Fruit fly (Drosophila melanogaster) whole organism, embryonic: Measurements from ENCODE around the gene CG8051.

Source experiments
- CG10959 ChIP-seq: fragments of 200-800 bp; sonication (Bioruptor generic); IDR thresholded peaks from 2 replicates; pipeline ENCODE4 v1.3.6; 2022; ENCODE audit warnings: missing biosample characterization, missing genetic modification characterization
- CG11247 ChIP-seq: fragments of 200-800 bp; sonication (Bioruptor generic); IDR thresholded peaks from 2 replicates; pipeline ENCODE4 v1.3.6; 2022; ENCODE audit warnings: missing biosample characterization, missing genetic modification characterization
- CG12744 ChIP-seq: fragments of 200-800 bp; sonication (Bioruptor generic); optimal IDR thresholded peaks from 2 replicates; lab custom pipeline; 2016; ENCODE audit warnings: missing biosample characterization, missing genetic modification characterization
- CG13894 ChIP-seq: fragments of 200-800 bp; sonication (Bioruptor generic); optimal IDR thresholded peaks from 3 replicates; lab custom pipeline; 2018; ENCODE audit warnings: missing biosample characterization, mild to moderate bottlenecking, missing genetic modification characterization, moderate library complexity
- CG14441 ChIP-seq: fragments of 200-800 bp; sonication (Bioruptor generic); IDR thresholded peaks from 2 replicates; pipeline ENCODE4 v1.3.6; 2022; ENCODE audit warnings: missing biosample characterization, missing genetic modification characterization
- CG14667 ChIP-seq: fragments of 200-800 bp; sonication (Bioruptor generic); IDR thresholded peaks from 2 replicates; pipeline ENCODE4 v1.3.6; 2022; ENCODE audit warnings: missing biosample characterization, missing genetic modification characterization
- CG15514 ChIP-seq: fragments of 200-800 bp; sonication (Bioruptor generic); optimal IDR thresholded peaks from 3 replicates; lab custom pipeline; 2017; ENCODE audit warnings: missing biosample characterization, missing genetic modification characterization, mild to moderate bottlenecking, moderate library complexity, missing genetic modification reagents
- CG17361 ChIP-seq: fragments of 200-800 bp; sonication (Bioruptor generic); IDR thresholded peaks from 3 replicates; pipeline ENCODE4 v1.3.6; 2022; ENCODE audit warnings: missing biosample characterization, missing genetic modification characterization
- CG17385 ChIP-seq: fragments of 200-800 bp; sonication (Bioruptor generic); optimal IDR thresholded peaks from 3 replicates; lab custom pipeline; 2018; ENCODE audit warnings: missing biosample characterization, mild to moderate bottlenecking, missing genetic modification characterization
- CG17829 ChIP-seq: fragments of 200-800 bp; optimal IDR thresholded peaks from 2 replicates; lab custom pipeline; 2019; ENCODE audit warnings: missing biosample characterization, mild to moderate bottlenecking, missing genetic modification characterization, moderate library complexity
- CG18011 ChIP-seq: fragments of 200-800 bp; sonication (Bioruptor generic); optimal IDR thresholded peaks from 2 replicates; lab custom pipeline; 2017; ENCODE audit warnings: missing biosample characterization, missing genetic modification characterization, mild to moderate bottlenecking, moderate library complexity, missing genotype
- CG18599 ChIP-seq: fragments of 200-800 bp; sonication (Bioruptor generic); optimal IDR thresholded peaks from 3 replicates; lab custom pipeline; 2017; ENCODE audit warnings: missing biosample characterization, missing genetic modification characterization, mild to moderate bottlenecking, moderate library complexity, missing genetic modification reagents
- CG18619 ChIP-seq: fragments of 200-800 bp; sonication (Bioruptor generic); optimal IDR thresholded peaks from 3 replicates; lab custom pipeline; 2017; ENCODE audit warnings: missing biosample characterization, mild to moderate bottlenecking, missing genetic modification characterization
- CG2199 ChIP-seq: fragments of 200-800 bp; sonication (Bioruptor generic); IDR thresholded peaks from 3 replicates; pipeline ENCODE4 v1.3.6; 2022; ENCODE audit warnings: missing biosample characterization, missing genetic modification characterization
- CG2202 ChIP-seq: fragments of 200-800 bp; sonication (Bioruptor generic); optimal IDR thresholded peaks from 2 replicates; lab custom pipeline; 2018; ENCODE audit warnings: missing biosample characterization, mild to moderate bottlenecking, missing genetic modification characterization
- CG4328 ChIP-seq: fragments of 200-800 bp; sonication (Bioruptor generic); optimal IDR thresholded peaks from 3 replicates; lab custom pipeline; 2017; ENCODE audit warnings: missing biosample characterization, missing genetic modification reagents, missing genetic modification characterization
- CG4707 ChIP-seq: fragments of 200-800 bp; sonication (Bioruptor generic); optimal IDR thresholded peaks from 2 replicates; lab custom pipeline; 2018; ENCODE audit warnings: missing biosample characterization, mild to moderate bottlenecking, missing genetic modification characterization, moderate library complexity
- CG4820 ChIP-seq: fragments of 200-800 bp; sonication (Bioruptor generic); optimal IDR thresholded peaks from 3 replicates; lab custom pipeline; 2016; ENCODE audit warnings: missing biosample characterization, missing genetic modification characterization
- CG7987 ChIP-seq: fragments of 200-800 bp; sonication (Bioruptor generic); optimal IDR thresholded peaks from 2 replicates; lab custom pipeline; 2018; ENCODE audit warnings: missing biosample characterization, mild to moderate bottlenecking, missing genetic modification characterization, moderate library complexity
- CG9437 ChIP-seq: fragments of 200-800 bp; sonication (Bioruptor generic); optimal IDR thresholded peaks from 2 replicates; lab custom pipeline; 2018; ENCODE audit warnings: missing biosample characterization, mild to moderate bottlenecking, missing genetic modification characterization
- Dll ChIP-seq: fragments of 200-800 bp; sonication (Bioruptor generic); IDR thresholded peaks from 4 replicates; pipeline ENCODE4 v1.3.6; 2022; ENCODE audit warnings: missing biosample characterization, missing genetic modification characterization; ENCODE audit not compliant: partially characterized antibody
- Fer1 ChIP-seq: fragments of 200-800 bp; sonication (Bioruptor generic); optimal IDR thresholded peaks from 2 replicates; lab custom pipeline; 2017; ENCODE audit warnings: missing biosample characterization, mild to moderate bottlenecking, missing genetic modification characterization
- Hr51 ChIP-seq, 2 experiments: fragments of 200-800 bp; sonication (Bioruptor generic); optimal IDR thresholded peaks; 2 replicates in 1 of 2; 3 replicates in 1 of 2; lab custom pipeline; 2016 to 2018; ENCODE audit warnings: missing biosample characterization in 2 of 2, missing genetic modification characterization in 2 of 2, mild to moderate bottlenecking in 1 of 2, moderate library complexity in 1 of 2
- MBD-R2 ChIP-seq: fragments of 200-800 bp; sonication (Bioruptor generic); IDR thresholded peaks from 2 replicates; pipeline ENCODE4 v1.3.6; 2022; ENCODE audit warnings: missing biosample characterization, missing genetic modification characterization
- NC2β ChIP-seq: fragments of 200-800 bp; sonication (Bioruptor generic); optimal IDR thresholded peaks from 2 replicates; lab custom pipeline; 2016; ENCODE audit warnings: missing biosample characterization, missing genetic modification characterization
- Oaz ChIP-seq: fragments of 200-800 bp; sonication (Bioruptor generic); IDR thresholded peaks from 2 replicates; pipeline ENCODE4 v1.3.6; 2022; ENCODE audit warnings: missing biosample characterization, missing genetic modification characterization
- TFAM ChIP-seq: fragments of 200-800 bp; sonication (Bioruptor generic); optimal IDR thresholded peaks from 2 replicates; lab custom pipeline; 2017; ENCODE audit warnings: missing biosample characterization, missing genetic modification characterization, inconsistent platforms
- Xrp1 ChIP-seq: fragments of 200-800 bp; sonication (Bioruptor generic); IDR thresholded peaks from 2 replicates; pipeline ENCODE4 v1.3.6; 2022; ENCODE audit warnings: missing biosample characterization, missing genetic modification characterization
- amos ChIP-seq: fragments of 200-800 bp; sonication (Bioruptor generic); IDR thresholded peaks from 2 replicates; pipeline ENCODE4 v1.3.6; 2022; ENCODE audit warnings: missing biosample characterization, missing genetic modification characterization; ENCODE audit not compliant: partially characterized antibody
- ase ChIP-seq: fragments of 200-800 bp; sonication (Bioruptor generic); IDR thresholded peaks from 3 replicates; pipeline ENCODE4 v1.3.6; 2022; ENCODE audit warnings: missing biosample characterization, missing genetic modification characterization
- bsh ChIP-seq, 2 experiments: fragments of 200-800 bp; sonication (Bioruptor generic); optimal IDR thresholded peaks; 2 replicates each; lab custom pipeline; 2017 to 2018; ENCODE audit warnings: mild to moderate bottlenecking in 2 of 2, missing biosample characterization in 2 of 2, missing genetic modification characterization in 2 of 2, moderate library complexity in 1 of 2
- cad ChIP-seq: fragments of >200 bp; optimal IDR thresholded peaks from 2 replicates; lab custom pipeline; 2017; ENCODE audit warnings: missing biosample characterization, missing genetic modification characterization
- lmd ChIP-seq: fragments of 200-800 bp; sonication (Bioruptor generic); IDR thresholded peaks from 2 replicates; pipeline ENCODE4 v1.3.6; 2022; ENCODE audit warnings: missing biosample characterization, missing genetic modification characterization
- luna ChIP-seq: fragments of 200-800 bp; sonication (Bioruptor generic); optimal IDR thresholded peaks from 2 replicates; lab custom pipeline; 2016; ENCODE audit warnings: missing biosample characterization, missing genetic modification characterization
- nerfin-2 ChIP-seq: fragments of 200-800 bp; sonication (Bioruptor generic); IDR thresholded peaks from 2 replicates; pipeline ENCODE4 v1.3.6; 2022; ENCODE audit warnings: missing biosample characterization, missing genetic modification characterization; ENCODE audit not compliant: partially characterized antibody
- otp ChIP-seq: fragments of 200-800 bp; sonication (Bioruptor generic); IDR thresholded peaks from 3 replicates; pipeline ENCODE4, ENCODE4 v1.3.6; 2022; ENCODE audit warnings: missing biosample characterization, missing genetic modification characterization
- pan ChIP-seq, 4 experiments: fragments of >200 bp in 3 of 4; fragments of 200-800 bp in 1 of 4; sonication (Bioruptor generic) in 1 of 4; optimal IDR thresholded peaks in 3 of 4; IDR thresholded peaks in 1 of 4; 2 replicates each; pipeline versions ENCODE4 v1.3.6 to Lab custom; 2017 to 2022; ENCODE audit warnings: missing biosample characterization in 2 of 4, missing genetic modification characterization in 2 of 4, mixed read lengths in 1 of 4
- phol ChIP-seq: fragments of 200-800 bp; sonication (Bioruptor generic); optimal IDR thresholded peaks from 3 replicates; lab custom pipeline; 2018; ENCODE audit warnings: missing biosample characterization, mild to moderate bottlenecking, missing genetic modification characterization, moderate library complexity
- scrt ChIP-seq: fragments of 200-800 bp; sonication (Bioruptor generic); optimal IDR thresholded peaks from 2 replicates; lab custom pipeline; 2018; ENCODE audit warnings: missing biosample characterization, mild to moderate bottlenecking, missing genetic modification characterization, moderate library complexity
- seq ChIP-seq: fragments of 200-800 bp; sonication (Bioruptor generic); IDR thresholded peaks from 2 replicates; pipeline ENCODE4 v1.3.6; 2022; ENCODE audit warnings: missing biosample characterization, missing genetic modification characterization
- sima ChIP-seq: fragments of 200-800 bp; sonication (Bioruptor generic); optimal IDR thresholded peaks from 2 replicates; lab custom pipeline; 2016; ENCODE audit warnings: missing biosample characterization, missing genetic modification characterization
- so ChIP-seq: fragments of 200-800 bp; sonication (Bioruptor generic); IDR thresholded peaks from 3 replicates; pipeline ENCODE4 v1.3.6; 2022; ENCODE audit warnings: missing biosample characterization, missing genetic modification characterization
- sob ChIP-seq: fragments of 200-800 bp; sonication (Bioruptor generic); IDR thresholded peaks from 2 replicates; pipeline ENCODE4 v1.3.6; 2022; ENCODE audit warnings: missing biosample characterization, missing genetic modification characterization
- tin ChIP-seq: fragments of 200-800 bp; sonication (Bioruptor generic); optimal IDR thresholded peaks from 3 replicates; lab custom pipeline; 2016; ENCODE audit warnings: missing biosample characterization, missing genetic modification characterization
- tll ChIP-seq, 2 experiments: fragments of 200-800 bp in 1 of 2; fragments of >200 bp in 1 of 2; sonication (Bioruptor generic) in 1 of 2; optimal IDR thresholded peaks; 2 replicates each; lab custom pipeline; 2017 to 2019; ENCODE audit warnings: missing biosample characterization in 2 of 2, missing genetic modification characterization in 2 of 2, mild to moderate bottlenecking in 1 of 2, moderate library complexity in 1 of 2
- unc-4 ChIP-seq: fragments of 200-800 bp; sonication (Bioruptor generic); IDR thresholded peaks from 2 replicates; pipeline ENCODE4 v1.3.6; 2022; ENCODE audit warnings: missing biosample characterization, missing genetic modification characterization; ENCODE audit not compliant: partially characterized antibody
- usp ChIP-seq: fragments of >200 bp; optimal IDR thresholded peaks from 2 replicates; lab custom pipeline; 2017; ENCODE audit warnings: missing biosample characterization, missing genetic modification characterization
- zfh1 ChIP-seq: fragments of 200-800 bp; sonication (Bioruptor generic); IDR thresholded peaks from 3 replicates; pipeline ENCODE4 v1.3.6; 2022; ENCODE audit warnings: missing biosample characterization, missing genetic modification characterization

The CG8051 gene

dm6 chrX:19289318-19289970 lies 18.3 kb downstream of the CG8051 start:
- TF ChIP-seq CG4707 (GFP tag; lab: Kevin White, UChicago): peak; percentile 86
- peak; percentile 75 for TF ChIP-seq CG7987 (GFP tag; lab: Kevin White, UChicago)
- no peak for TF ChIP-seq amos
- peak; percentile 91 for TF ChIP-seq tin (GFP tag; lab: Kevin White, UChicago)
- TF ChIP-seq usp (GFP tag; lab: Kevin White, UChicago): no peak
- TF ChIP-seq CG17361: peak; percentile 85
- peak; percentile 80 for TF ChIP-seq NC2β (GFP tag; lab: Kevin White, UChicago)
- TF ChIP-seq CG4328: peak; percentile 77
- no peak for TF ChIP-seq pan (optimal IDR thresholded peaks at IDR 0.05; lab: Kevin White, UChicago)
- peak in 1 of 2 experiments; percentile 95 for TF ChIP-seq pan (GFP tag; optimal IDR thresholded peaks at IDR 0.05 in 1 of 2, IDR thresholded peaks at IDR 0.05 in 1 of 2)
- TF ChIP-seq zfh1 (GFP tag; lab: Robert Waterston, UW): peak; percentile 94
- peak; percentile 82 for TF ChIP-seq CG18599 (GFP tag; lab: Kevin White, UChicago)
- TF ChIP-seq CG9437 (GFP tag; lab: Kevin White, UChicago): peak; percentile 61
- peak; percentile 94 for TF ChIP-seq CG14441 (GFP tag; lab: Robert Waterston, UW)
- no peak for TF ChIP-seq unc-4 (GFP tag; lab: Robert Waterston, UW)
- peak; percentile 88 for TF ChIP-seq phol
- TF ChIP-seq cad (GFP tag; lab: Kevin White, UChicago): no peak
- TF ChIP-seq tll (GFP tag; optimal IDR thresholded peaks at IDR 0.05; lab: Kevin White, UChicago): no peak
- peak; percentile 71 for TF ChIP-seq CG2202 (tag; lab: Kevin White, UChicago)
- TF ChIP-seq CG2199: peak; percentile 92; the same call in 2 of the 3 replicates
- peak; percentile 19 for TF ChIP-seq TFAM (GFP tag; lab: Kevin White, UChicago)
- peak; percentile 87 for TF ChIP-seq CG17385 (GFP tag; lab: Kevin White, UChicago)
- TF ChIP-seq CG12744: peak; percentile 63
- no peak for TF ChIP-seq Dll (GFP tag; lab: Robert Waterston, UW)
- TF ChIP-seq Fer1: peak; percentile 82
- peak; percentile 67 to 91 for TF ChIP-seq Hr51 (GFP tag; optimal IDR thresholded peaks at IDR 0.05; lab: Kevin White, UChicago)
- TF ChIP-seq bsh (GFP tag; optimal IDR thresholded peaks at IDR 0.05; lab: Kevin White, UChicago): peak; percentile 71 to 93
- TF ChIP-seq CG10959 (GFP tag; lab: Robert Waterston, UW): peak; percentile 73
- TF ChIP-seq sob (GFP tag; lab: Robert Waterston, UW): peak; percentile 88
- peak; percentile 92 for TF ChIP-seq Xrp1 (GFP tag; lab: Robert Waterston, UW)
- peak; percentile 51; the same call in 1 of the 2 replicates for TF ChIP-seq MBD-R2
- TF ChIP-seq CG4820: peak; percentile 88
- peak; percentile 73 for TF ChIP-seq CG18619 (GFP tag; lab: Kevin White, UChicago)
- peak; percentile 35 for TF ChIP-seq CG18011 (GFP tag; lab: Kevin White, UChicago)
- TF ChIP-seq CG13894 (tag; lab: Kevin White, UChicago): peak; percentile 31
- TF ChIP-seq ase (GFP tag; lab: Robert Waterston, UW): peak; percentile 93
- peak; percentile 91 for TF ChIP-seq lmd (GFP tag; lab: Robert Waterston, UW)
- peak; percentile 71 for TF ChIP-seq scrt
- TF ChIP-seq Oaz (GFP tag; lab: Robert Waterston, UW): peak; percentile 89
- TF ChIP-seq CG14667 (GFP tag; lab: Robert Waterston, UW): peak; percentile 89
- peak; percentile 42 for TF ChIP-seq sima
- TF ChIP-seq CG17829 (tag; lab: Kevin White, UChicago): peak; percentile 84
- TF ChIP-seq luna (GFP tag; lab: Kevin White, UChicago): no peak
- TF ChIP-seq so (GFP tag; lab: Robert Waterston, UW): peak; percentile 91
- no peak for TF ChIP-seq nerfin-2
- peak; percentile 94 for TF ChIP-seq otp (GFP tag; lab: Robert Waterston, UW)
- peak; percentile 91 for TF ChIP-seq seq
- TF ChIP-seq CG11247 (GFP tag; lab: Robert Waterston, UW): peak; percentile 87
- peak; percentile 56 for TF ChIP-seq CG15514
